Worm (Caenorhabditis elegans) whole organism, L1 larva: ENCODE results near the gene C29A12.22.

ENCODE experiments used
- ama-1 ChIP-seq: fragments of 150-350 bp; optimal IDR thresholded peaks from 2 replicates; lab custom pipeline; 2014
- blmp-1 ChIP-seq: fragments of 150-350 bp; optimal IDR thresholded peaks from 2 replicates; lab custom pipeline; 2014; ENCODE audit warnings: missing biosample characterization, missing genetic modification characterization

ce11 chrV:10770026-10770425 lies 41.8 kb upstream of the C29A12.22 start, which contains the start of the genes D1054.1 and pas-2:
- TF ChIP-seq blmp-1 (peak; percentile 45), ama-1 (no peak)
